Worm (Caenorhabditis elegans) whole organism, late embryonic: ENCODE measurements around the gene pus-1.

Experiments used
- C08G9.2 ChIP-seq: sonication (generic microtip); optimal IDR thresholded peaks from 2 replicates; lab custom pipeline; 2016; ENCODE audit warnings: mild to moderate bottlenecking, missing genetic modification characterization, moderate library complexity, missing compliant biosample characterization
- ama-1 ChIP-seq: fragments of 150-350 bp; optimal IDR thresholded peaks from 2 replicates; lab custom pipeline; 2014
- ceh-14 ChIP-seq: sonication (generic microtip); optimal IDR thresholded peaks from 2 replicates; lab custom pipeline; 2016; ENCODE audit warnings: missing genotype, missing genetic modification characterization, missing compliant biosample characterization
- ceh-19 ChIP-seq: fragments of 200-800 bp; sonication (Bioruptor generic); optimal IDR thresholded peaks from 2 replicates; lab custom pipeline; 2018; ENCODE audit warnings: mild to moderate bottlenecking, missing genetic modification characterization, missing compliant biosample characterization
- ceh-2 ChIP-seq: sonication (generic microtip); optimal IDR thresholded peaks from 2 replicates; lab custom pipeline; 2016; ENCODE audit warnings: missing genotype, missing genetic modification characterization, missing compliant biosample characterization
- dmd-4 ChIP-seq: sonication (generic microtip); optimal IDR thresholded peaks from 2 replicates; lab custom pipeline; 2016; ENCODE audit warnings: borderline replicate concordance, missing genetic modification characterization, missing compliant biosample characterization
- elt-4 ChIP-seq: sonication (generic microtip); optimal IDR thresholded peaks from 2 replicates; lab custom pipeline; 2016; ENCODE audit warnings: missing genetic modification characterization, missing compliant biosample characterization
- nhr-11 ChIP-seq: fragments of 150-350 bp; optimal IDR thresholded peaks from 2 replicates; lab custom pipeline; 2014; ENCODE audit warnings: missing biosample characterization, missing genetic modification characterization
- odd-2 ChIP-seq: sonication (generic microtip); optimal IDR thresholded peaks from 2 replicates; lab custom pipeline; 2017; ENCODE audit warnings: antibody characterized with exemption, mild to moderate bottlenecking, missing genetic modification characterization, missing compliant biosample characterization
- pha-4 ChIP-seq: fragments of 150-350 bp; optimal IDR thresholded peaks from 2 replicates; lab custom pipeline; 2018; ENCODE audit warnings: missing biosample characterization, missing genetic modification reagents, missing genetic modification characterization

ce11 chrV:16808168-16808567, 13.4 kb upstream of the pus-1 start:
- TF ChIP-seq ceh-2 (tag; lab: Kevin White, UChicago) (no peak), ceh-19 (no peak), ama-1 (lab: Kevin White, UChicago) (no peak), C08G9.2 (tag; lab: Kevin White, UChicago) (no peak), nhr-11 (tag; lab: Kevin White, UChicago) (no peak), dmd-4 (no peak), odd-2 (tag; lab: Kevin White, UChicago) (no peak), ceh-14 (tag; lab: Kevin White, UChicago) (no peak), elt-4 (tag; lab: Kevin White, UChicago) (no peak), pha-4 (tag; lab: Kevin White, UChicago) (no peak)
